Worm (Caenorhabditis elegans) whole organism, midembryonic: ENCODE data around the gene F31E3.2.

ENCODE experiments used
- T22C8.4 ChIP-seq: fragments of 200-800 bp; sonication (Bioruptor generic); IDR thresholded peaks from 2 replicates; pipeline ENCODE4 v1.3.6; 2022; ENCODE audit warnings: missing genetic modification characterization, missing compliant biosample characterization
- cog-1 ChIP-seq: sonication (generic microtip); optimal IDR thresholded peaks from 2 replicates; lab custom pipeline; 2016; ENCODE audit warnings: missing genetic modification characterization, missing compliant biosample characterization
- flt-1 ChIP-seq: fragments of 200-800 bp; sonication (Bioruptor generic); IDR thresholded peaks from 2 replicates; pipeline ENCODE4 v1.3.6; 2022; ENCODE audit warnings: missing genetic modification characterization, missing compliant biosample characterization
- klf-2 ChIP-seq: fragments of 200-800 bp; sonication (Bioruptor generic); conservative IDR thresholded peaks from 2 replicates; pipeline ENCODE4 v1.3.6; 2022; ENCODE audit warnings: missing genetic modification reagents, missing genetic modification characterization, missing compliant biosample characterization
- med-1 ChIP-seq: sonication (generic microtip); optimal IDR thresholded peaks from 2 replicates; lab custom pipeline; 2017; ENCODE audit warnings: missing genetic modification characterization, mild to moderate bottlenecking, missing compliant biosample characterization, antibody characterized with exemption, missing genetic modification reagents; ENCODE audit not compliant: insufficient read depth
- ref-1 ChIP-seq: fragments of 200-800 bp; sonication (Bioruptor generic); conservative IDR thresholded peaks from 2 replicates; pipeline ENCODE4 v1.3.6; 2022; ENCODE audit warnings: missing genetic modification reagents, missing genetic modification characterization, missing compliant biosample characterization
- tab-1 ChIP-seq: fragments of 200-800 bp; sonication (Bioruptor generic); IDR thresholded peaks from 2 replicates; pipeline ENCODE4 v1.3.6; 2022; ENCODE audit warnings: missing genetic modification characterization, missing compliant biosample characterization
- ztf-23 ChIP-seq: fragments of 200-800 bp; sonication (Bioruptor generic); IDR thresholded peaks from 2 replicates; pipeline ENCODE4 v1.3.6; 2022; ENCODE audit warnings: missing genetic modification reagents, missing genetic modification characterization, missing compliant biosample characterization
- ztf-29 ChIP-seq: fragments of 200-800 bp; sonication (Bioruptor generic); IDR thresholded peaks from 2 replicates; pipeline ENCODE4 v1.3.6; 2022; ENCODE audit warnings: missing genetic modification reagents, missing genetic modification characterization, missing compliant biosample characterization

The F31E3.2 gene

ce11 chrIII:6951435-6951834, 22.3 kb upstream of the F31E3.2 start:
- no peak for TF ChIP-seq med-1 (GFP tag; lab: Kevin White, UChicago)
- no peak for TF ChIP-seq tab-1 (GFP tag; lab: Robert Waterston, UW)
- TF ChIP-seq flt-1 (GFP tag; lab: Robert Waterston, UW), result no peak
- no peak for TF ChIP-seq ztf-23 (GFP tag; lab: Robert Waterston, UW)
- no peak for TF ChIP-seq T22C8.4
- no peak for TF ChIP-seq klf-2
- TF ChIP-seq cog-1, result no peak
- no peak for TF ChIP-seq ztf-29 (GFP tag; lab: Robert Waterston, UW)

ce11 chrIII:6953373-6953772, 20.4 kb upstream of the F31E3.2 start:
- no peak for TF ChIP-seq T22C8.4
- no peak for TF ChIP-seq ztf-29 (GFP tag; lab: Robert Waterston, UW)
- no peak for TF ChIP-seq ref-1
- no peak for TF ChIP-seq flt-1 (GFP tag; lab: Robert Waterston, UW)
- no peak for TF ChIP-seq ztf-23 (GFP tag; lab: Robert Waterston, UW)
- TF ChIP-seq cog-1, result no peak

DNA sequence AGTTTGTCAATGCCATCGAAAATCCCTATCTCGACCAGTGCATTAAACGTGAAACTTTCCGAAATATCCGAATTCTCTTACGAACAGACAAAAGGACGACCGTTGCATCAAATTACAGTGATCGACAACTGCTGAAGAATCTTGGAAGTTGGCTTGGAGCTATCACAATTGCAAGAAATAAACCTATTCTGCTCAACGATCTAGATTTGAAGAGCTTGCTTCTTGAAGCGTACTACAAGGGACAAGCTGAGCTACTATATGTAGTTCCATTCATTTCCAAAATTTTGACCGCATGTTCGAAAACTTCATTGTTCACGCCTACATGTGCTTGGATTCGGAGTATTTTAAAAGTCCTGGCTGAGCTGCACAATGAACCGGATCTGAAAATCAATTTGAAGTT, 19.8 kb upstream of the F31E3.2 start:
- TF ChIP-seq tab-1 (GFP tag; lab: Robert Waterston, UW) (no peak), med-1 (GFP tag; lab: Kevin White, UChicago) (no peak), T22C8.4 (no peak), ref-1 (no peak), flt-1 (GFP tag; lab: Robert Waterston, UW) (no peak), cog-1 (no peak), klf-2 (no peak), ztf-29 (GFP tag; lab: Robert Waterston, UW) (no peak)

DNA sequence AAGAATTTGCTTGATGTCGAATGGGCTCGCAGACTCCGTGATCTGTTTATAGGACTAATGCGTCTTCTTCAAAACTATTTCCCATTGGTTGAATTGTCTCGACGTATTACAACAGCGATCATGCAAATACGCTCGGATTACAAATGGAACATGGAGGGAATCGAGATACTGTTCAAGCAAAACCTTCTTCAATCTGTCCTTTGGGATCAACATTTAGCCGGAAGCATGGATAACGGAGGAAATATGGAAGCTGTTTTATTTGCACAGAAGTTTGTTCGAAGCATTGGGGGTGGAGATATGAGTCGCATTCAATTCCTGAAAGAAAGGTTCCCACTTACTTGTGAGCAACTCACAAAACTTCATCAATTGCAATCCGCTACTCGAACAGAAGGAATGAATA, 18.0 kb upstream of the F31E3.2 start:
- TF ChIP-seq med-1 (GFP tag; lab: Kevin White, UChicago) (no peak), cog-1 (no peak), ztf-23 (GFP tag; lab: Robert Waterston, UW) (no peak), ztf-29 (GFP tag; lab: Robert Waterston, UW) (no peak), ref-1 (no peak), klf-2 (no peak), tab-1 (GFP tag; lab: Robert Waterston, UW) (no peak), T22C8.4 (no peak), flt-1 (GFP tag; lab: Robert Waterston, UW) (no peak)

DNA sequence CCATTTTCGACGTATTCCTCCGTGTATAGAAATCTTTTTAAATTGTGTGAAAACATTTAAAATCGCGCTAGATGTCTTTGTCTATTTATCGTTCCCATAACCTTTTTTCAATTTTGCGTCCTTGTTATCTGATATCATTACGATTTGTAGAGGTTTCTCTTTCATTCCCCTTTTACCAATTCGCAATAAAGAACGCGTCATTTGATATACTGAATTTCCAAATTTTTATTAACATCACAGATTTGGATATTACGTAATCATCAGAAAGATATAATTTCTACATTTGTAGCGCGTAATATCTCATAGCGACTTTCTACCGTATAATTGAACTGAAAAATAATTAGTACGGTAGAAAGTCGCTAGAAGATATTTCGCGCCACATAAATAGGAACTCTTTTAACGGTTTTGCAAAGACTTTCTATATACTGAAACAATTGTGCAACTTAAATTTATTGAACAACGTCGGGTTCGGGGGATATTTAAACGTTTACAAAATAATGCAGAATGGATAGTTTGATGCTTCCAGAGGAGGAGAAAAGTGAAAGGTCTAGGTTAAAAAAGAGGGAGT, 15.0 kb upstream of the F31E3.2 start:
- TF ChIP-seq ref-1 (no peak), T22C8.4 (no peak), ztf-23 (GFP tag; lab: Robert Waterston, UW) (no peak), ztf-29 (GFP tag; lab: Robert Waterston, UW) (no peak), med-1 (GFP tag; lab: Kevin White, UChicago) (no peak), cog-1 (no peak), tab-1 (GFP tag; lab: Robert Waterston, UW) (no peak), klf-2 (no peak), flt-1 (GFP tag; lab: Robert Waterston, UW) (no peak)

DNA sequence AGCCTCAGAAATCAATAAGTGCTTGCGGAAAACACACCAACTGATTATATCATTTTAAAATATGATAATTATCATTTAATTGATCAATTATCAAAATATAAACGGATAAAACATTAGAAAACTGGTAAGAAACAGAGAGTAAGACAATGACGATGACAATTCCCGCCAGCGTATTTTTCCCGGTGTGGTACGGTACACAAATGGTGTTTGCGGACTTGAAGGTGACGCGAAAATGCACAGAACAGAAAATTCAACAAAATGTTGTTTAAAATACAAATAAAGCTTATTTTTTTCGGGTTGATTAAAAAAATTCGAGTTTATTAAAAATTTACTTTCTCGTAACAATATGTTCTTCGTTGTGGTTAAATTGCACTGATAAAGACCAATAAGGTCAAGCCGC, 12.6 kb upstream of the F31E3.2 start:
- TF ChIP-seq tab-1 (GFP tag; lab: Robert Waterston, UW), result no peak
- TF ChIP-seq flt-1 (GFP tag; lab: Robert Waterston, UW), result no peak
- TF ChIP-seq cog-1, result no peak
- TF ChIP-seq klf-2, result no peak
- no peak for TF ChIP-seq ztf-23 (GFP tag; lab: Robert Waterston, UW)
- no peak for TF ChIP-seq T22C8.4
- no peak for TF ChIP-seq ref-1
- no peak for TF ChIP-seq ztf-29 (GFP tag; lab: Robert Waterston, UW)
- TF ChIP-seq med-1 (GFP tag; lab: Kevin White, UChicago), result no peak

DNA sequence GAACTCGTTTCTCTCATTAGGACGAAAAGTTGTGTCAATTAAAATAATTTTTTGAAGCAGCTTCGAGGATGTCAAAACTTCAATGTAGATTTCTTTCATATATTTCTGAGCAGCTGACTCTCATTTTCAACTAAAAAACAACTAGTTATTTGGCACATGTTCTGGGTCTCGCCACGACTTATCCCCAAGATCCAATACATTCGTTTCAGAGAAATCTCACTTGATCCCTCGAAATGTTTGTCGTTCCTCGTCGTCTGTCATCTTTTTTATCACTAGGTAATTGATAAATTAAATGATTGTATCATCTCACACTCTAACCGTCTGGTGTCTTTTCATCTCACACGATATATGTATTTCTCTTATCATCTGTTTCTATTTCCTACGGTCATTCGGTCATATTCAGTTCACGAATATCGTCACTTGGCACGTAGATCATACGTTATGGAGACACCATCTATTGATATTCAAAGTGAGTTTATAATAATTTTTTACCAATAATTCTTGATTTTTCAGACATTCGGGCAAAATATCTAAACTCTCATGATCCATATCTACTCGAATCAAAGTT, 11.8 kb upstream of the F31E3.2 start, which contains the start of the genes rpn-6.1 and F57B9.1:
rpn-6.1 (minus strand) TSS at position 65 of the 568 bp plus-strand sequence.
F57B9.1 (plus strand) TSS at position 154 of the 568 bp plus-strand sequence.
- TF ChIP-seq ztf-23 (GFP tag; lab: Robert Waterston, UW), result no peak
- TF ChIP-seq T22C8.4, result no peak
- TF ChIP-seq flt-1 (GFP tag; lab: Robert Waterston, UW), result no peak
- TF ChIP-seq ztf-29 (GFP tag; lab: Robert Waterston, UW), result no peak
- no peak for TF ChIP-seq med-1 (GFP tag; lab: Kevin White, UChicago)
- no peak for TF ChIP-seq tab-1 (GFP tag; lab: Robert Waterston, UW)
- TF ChIP-seq klf-2, result no peak
- TF ChIP-seq cog-1, result no peak
- no peak for TF ChIP-seq ref-1

- TF ChIP-seq T22C8.4, result no peak
- no peak for TF ChIP-seq klf-2
- no peak for TF ChIP-seq ztf-23 (GFP tag; lab: Robert Waterston, UW)
- TF ChIP-seq ztf-29 (GFP tag; lab: Robert Waterston, UW), result no peak
- no peak for TF ChIP-seq ref-1
- TF ChIP-seq flt-1 (GFP tag; lab: Robert Waterston, UW), result no peak
- TF ChIP-seq cog-1, result no peak
Measured at ce11 chrIII:6968080-6968639, 5.6 kb upstream of the F31E3.2 start, which contains the start of gene panl-2. panl-2 (minus strand) TSS chrIII:6968130.

DNA sequence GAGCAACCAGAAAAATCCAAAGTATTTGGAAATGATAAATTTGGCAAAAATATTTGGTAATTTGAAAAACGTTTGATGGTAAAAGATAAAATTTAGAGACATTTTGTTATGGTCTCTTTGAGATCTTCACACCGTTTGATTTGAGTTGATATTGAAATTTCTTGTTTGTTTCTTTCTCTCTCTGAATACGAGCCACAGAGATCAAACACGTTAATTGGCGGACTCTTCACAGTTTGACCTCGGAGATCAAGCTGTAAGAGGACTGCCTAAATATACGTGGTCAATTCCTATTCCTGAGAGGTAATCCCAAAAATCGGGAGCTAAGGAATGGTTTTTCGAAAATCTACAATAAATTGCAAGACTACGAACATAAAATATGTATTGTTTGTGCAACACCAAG, 5.1 kb upstream of the F31E3.2 start:
- TF ChIP-seq ztf-29 (GFP tag; lab: Robert Waterston, UW), result no peak
- TF ChIP-seq med-1 (GFP tag; lab: Kevin White, UChicago), result no peak
- TF ChIP-seq ztf-23 (GFP tag; lab: Robert Waterston, UW), result no peak
- no peak for TF ChIP-seq T22C8.4
- TF ChIP-seq ref-1, result no peak
- no peak for TF ChIP-seq flt-1 (GFP tag; lab: Robert Waterston, UW)
- no peak for TF ChIP-seq cog-1
- no peak for TF ChIP-seq tab-1 (GFP tag; lab: Robert Waterston, UW)
- no peak for TF ChIP-seq klf-2

DNA sequence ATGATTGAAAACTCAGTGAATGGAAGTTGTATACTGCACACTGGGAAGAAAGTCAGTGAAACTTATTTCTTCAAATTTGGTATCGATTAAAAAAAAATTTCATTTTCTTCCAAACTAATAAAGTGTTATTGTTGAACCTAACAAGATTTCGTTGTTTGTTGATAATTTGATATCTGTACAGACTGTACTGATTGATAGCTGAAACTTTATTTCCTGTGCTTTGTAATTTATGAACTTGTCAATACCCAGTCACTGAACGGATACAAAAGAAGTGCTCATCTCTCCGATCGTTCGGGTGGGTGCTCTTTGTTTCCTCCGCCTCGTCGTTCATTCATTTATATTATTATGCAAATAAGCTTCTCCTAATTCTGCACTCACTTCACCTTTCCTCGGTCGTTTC, 4.7 kb upstream of the F31E3.2 start, which contains the start of gene F31E3.12:
F31E3.12 (plus strand) TSS at position 301 of the 400 bp plus-strand sequence.
- TF ChIP-seq flt-1 (GFP tag; lab: Robert Waterston, UW) (no peak), cog-1 (no peak), ztf-23 (GFP tag; lab: Robert Waterston, UW) (no peak), ref-1 (no peak), tab-1 (GFP tag; lab: Robert Waterston, UW) (no peak), ztf-29 (GFP tag; lab: Robert Waterston, UW) (no peak)
